Worm (Caenorhabditis elegans) whole organism, young adult: Measurements from ENCODE around the gene F21C10.13.

Experiments used
- B0019.2 ChIP-seq: fragments of 200-800 bp; sonication (Bioruptor generic); conservative IDR thresholded peaks from 2 replicates; pipeline ENCODE4 v1.3.6; 2022; ENCODE audit warnings: missing genetic modification reagents, missing genetic modification characterization, missing compliant biosample characterization
- B0336.3 ChIP-seq: fragments of 200-800 bp; sonication (Bioruptor generic); IDR thresholded peaks from 2 replicates; pipeline ENCODE4 v1.3.6; 2022; ENCODE audit warnings: missing genetic modification characterization, missing compliant biosample characterization
- C06A6.2 ChIP-seq: fragments of 200-800 bp; sonication (Bioruptor generic); conservative IDR thresholded peaks from 2 replicates; pipeline ENCODE4 v1.3.6; 2022; ENCODE audit warnings: missing genetic modification characterization, missing compliant biosample characterization
- F23B12.7 ChIP-seq: sonication (generic microtip); optimal IDR thresholded peaks from 2 replicates; lab custom pipeline; 2017; ENCODE audit warnings: missing genetic modification characterization, mild to moderate bottlenecking, missing compliant biosample characterization, antibody characterized with exemption, moderate library complexity; ENCODE audit not compliant: insufficient read depth
- F37B4.10 ChIP-seq: fragments of 200-800 bp; sonication (Bioruptor generic); IDR thresholded peaks from 2 replicates; pipeline ENCODE4 v1.3.6; 2022; ENCODE audit warnings: missing genetic modification characterization, missing compliant biosample characterization
- F39B2.1 ChIP-seq: fragments of 200-800 bp; sonication (Bioruptor generic); IDR thresholded peaks from 2 replicates; pipeline ENCODE4 v1.3.6; 2022; ENCODE audit warnings: missing genetic modification reagents, missing genetic modification characterization, missing compliant biosample characterization
- F52B5.7 ChIP-seq: sonication (generic microtip); optimal IDR thresholded peaks from 2 replicates; lab custom pipeline; 2016; ENCODE audit warnings: mild to moderate bottlenecking, missing genetic modification characterization, missing compliant biosample characterization
- K11D2.4 ChIP-seq: fragments of 200-800 bp; sonication (Bioruptor generic); IDR thresholded peaks from 2 replicates; pipeline ENCODE4 v1.3.6; 2022; ENCODE audit warnings: missing genetic modification reagents, missing genetic modification characterization, missing compliant biosample characterization
- Y53F4B.3 ChIP-seq: fragments of 200-800 bp; sonication (Bioruptor generic); IDR thresholded peaks from 2 replicates; pipeline ENCODE4 v1.3.6; 2022; ENCODE audit warnings: missing genetic modification reagents, missing genetic modification characterization, missing compliant biosample characterization
- Y79H2A.3 ChIP-seq: fragments of 200-800 bp; sonication (Bioruptor generic); conservative IDR thresholded peaks from 2 replicates; pipeline ENCODE4 v1.3.6; 2022; ENCODE audit warnings: missing genetic modification reagents, missing genetic modification characterization, missing compliant biosample characterization
- akir-1 ChIP-seq: fragments of 200-800 bp; sonication (Bioruptor generic); optimal IDR thresholded peaks from 2 replicates; lab custom pipeline; 2018; ENCODE audit warnings: mild to moderate bottlenecking, missing genetic modification characterization, moderate library complexity, missing compliant biosample characterization
- atf-7 ChIP-seq: sonication (generic microtip); optimal IDR thresholded peaks from 2 replicates; lab custom pipeline; 2017; ENCODE audit warnings: mild to moderate bottlenecking, missing genetic modification characterization, missing compliant biosample characterization
- attf-6 ChIP-seq: fragments of 200-800 bp; sonication (Bioruptor generic); IDR thresholded peaks from 2 replicates; pipeline ENCODE4 v1.3.6; 2022; ENCODE audit warnings: missing genetic modification reagents, missing genetic modification characterization, missing compliant biosample characterization
- bed-2 ChIP-seq: fragments of 200-800 bp; sonication (Bioruptor generic); IDR thresholded peaks from 2 replicates; pipeline ENCODE4 v1.3.6; 2022; ENCODE audit warnings: missing genetic modification reagents, missing genetic modification characterization, missing compliant biosample characterization
- ccch-3 ChIP-seq: fragments of 200-800 bp; sonication (Bioruptor generic); optimal IDR thresholded peaks from 2 replicates; lab custom pipeline; 2018; ENCODE audit warnings: mild to moderate bottlenecking, missing genetic modification characterization, missing compliant biosample characterization
- cebp-1 ChIP-seq, 2 experiments: fragments of 200-800 bp in 1 of 2; sonication (Bioruptor generic) in 1 of 2; sonication (generic microtip) in 1 of 2; IDR thresholded peaks in 1 of 2; optimal IDR thresholded peaks in 1 of 2; 2 replicates each; pipeline versions ENCODE4 v1.3.6 to Lab custom; 2017 to 2022; ENCODE audit warnings: missing compliant biosample characterization in 2 of 2, missing genetic modification characterization in 2 of 2, mild to moderate bottlenecking in 1 of 2, missing genetic modification reagents in 1 of 2, moderate library complexity in 1 of 2
- dpl-1 ChIP-seq: fragments of 150-350 bp; optimal IDR thresholded peaks from 2 replicates; lab custom pipeline; 2014; ENCODE audit warnings: missing biosample characterization, missing genetic modification reagents, missing genetic modification characterization
- egl-18 ChIP-seq: fragments of 200-800 bp; sonication (Bioruptor generic); IDR thresholded peaks from 2 replicates; pipeline ENCODE4 v1.3.6; 2022; ENCODE audit warnings: missing genetic modification reagents, missing genetic modification characterization, missing compliant biosample characterization
- hlh-12 ChIP-seq: sonication (generic microtip); optimal IDR thresholded peaks from 2 replicates; lab custom pipeline; 2016; ENCODE audit warnings: missing genetic modification characterization, missing compliant biosample characterization
- hlh-26 ChIP-seq: fragments of 200-800 bp; sonication (Bioruptor generic); conservative IDR thresholded peaks from 2 replicates; pipeline ENCODE4 v1.3.6; 2022; ENCODE audit warnings: missing genetic modification reagents, missing genetic modification characterization, missing compliant biosample characterization
- hmg-1.2 ChIP-seq: fragments of 200-800 bp; sonication (Bioruptor generic); IDR thresholded peaks from 2 replicates; pipeline ENCODE4 v1.3.6; 2022; ENCODE audit warnings: missing genetic modification reagents, missing genetic modification characterization, missing compliant biosample characterization
- hsf-1 ChIP-seq: fragments of 200-800 bp; sonication (Bioruptor generic); IDR thresholded peaks from 2 replicates; pipeline ENCODE4 v1.3.6; 2022; ENCODE audit warnings: missing genetic modification reagents, missing genetic modification characterization, missing compliant biosample characterization
- let-607 ChIP-seq, 2 experiments: fragments of 200-800 bp in 1 of 2; sonication (Bioruptor generic) in 1 of 2; sonication (generic microtip) in 1 of 2; optimal IDR thresholded peaks; 2 replicates each; lab custom pipeline; 2016 to 2018; ENCODE audit warnings: mild to moderate bottlenecking in 2 of 2, missing compliant biosample characterization in 2 of 2, missing genetic modification characterization in 2 of 2, moderate library complexity in 2 of 2, missing genotype in 1 of 2
- lin-26 ChIP-seq: fragments of 200-800 bp; sonication (Bioruptor generic); IDR thresholded peaks from 2 replicates; pipeline ENCODE4 v1.3.6; 2022; ENCODE audit warnings: missing genetic modification reagents, missing genetic modification characterization, missing compliant biosample characterization
- lin-35 ChIP-seq, 3 experiments: fragments of 150-350 bp in 2 of 3; sonication (generic microtip) in 1 of 3; optimal IDR thresholded peaks; 2 replicates each; lab custom pipeline; 2014 to 2018; ENCODE audit warnings: missing biosample characterization in 3 of 3, missing genetic modification characterization in 3 of 3, missing genetic modification reagents in 3 of 3
- lin-40 ChIP-seq: sonication (generic microtip); optimal IDR thresholded peaks from 2 replicates; lab custom pipeline; 2016; ENCODE audit warnings: missing genetic modification characterization, mild to moderate bottlenecking, missing compliant biosample characterization, missing genotype, missing genetic modification reagents
- lin-54 ChIP-seq: fragments of 200-800 bp; sonication (Bioruptor generic); optimal IDR thresholded peaks from 2 replicates; lab custom pipeline; 2018; ENCODE audit warnings: mild to moderate bottlenecking, missing genetic modification characterization, missing compliant biosample characterization
- nfya-2 ChIP-seq: fragments of 200-800 bp; sonication (Bioruptor generic); IDR thresholded peaks from 2 replicates; pipeline ENCODE4 v1.3.6; 2022; ENCODE audit warnings: missing genetic modification reagents, missing genetic modification characterization, missing compliant biosample characterization
- nhr-90 ChIP-seq: sonication (generic microtip); optimal IDR thresholded peaks from 2 replicates; lab custom pipeline; 2016; ENCODE audit warnings: missing genotype, mild to moderate bottlenecking, missing genetic modification characterization, missing compliant biosample characterization
- snpc-1.1 ChIP-seq: sonication (generic microtip); optimal IDR thresholded peaks from 2 replicates; lab custom pipeline; 2017; ENCODE audit warnings: missing genetic modification characterization, mild to moderate bottlenecking, missing compliant biosample characterization, antibody characterized with exemption, moderate library complexity, missing genotype, missing genetic modification reagents; ENCODE audit not compliant: insufficient read depth
- snpc-1.3 ChIP-seq: sonication (generic microtip); optimal IDR thresholded peaks from 2 replicates; lab custom pipeline; 2017; ENCODE audit warnings: missing genetic modification characterization, mild to moderate bottlenecking, missing compliant biosample characterization, antibody characterized with exemption, moderate library complexity, missing genotype, missing genetic modification reagents; ENCODE audit not compliant: insufficient read depth
- snpc-4 ChIP-seq, 5 experiments: fragments of 150-350 bp in 1 of 5; sonication (generic microtip) in 4 of 5; optimal IDR thresholded peaks; 2 replicates each; lab custom pipeline; 2014 to 2018; ENCODE audit warnings: missing genetic modification characterization in 5 of 5, missing biosample characterization in 3 of 5, antibody characterized with exemption in 2 of 5, mild to moderate bottlenecking in 2 of 5, missing compliant biosample characterization in 2 of 5, missing genotype in 2 of 5, moderate library complexity in 2 of 5, missing genetic modification reagents in 1 of 5
- somi-1 ChIP-seq: fragments of 200-800 bp; sonication (Bioruptor generic); optimal IDR thresholded peaks from 2 replicates; lab custom pipeline; 2018; ENCODE audit warnings: mild to moderate bottlenecking, missing genetic modification characterization, missing compliant biosample characterization
- ztf-26 ChIP-seq: sonication (generic microtip); optimal IDR thresholded peaks from 2 replicates; lab custom pipeline; 2017; ENCODE audit warnings: missing genetic modification characterization, missing compliant biosample characterization

Gene F21C10.13

ce11 chrV:9152339-9152738, 30.2 kb downstream of the F21C10.13 start:
- TF ChIP-seq F23B12.7 (tag; lab: Kevin White, UChicago), result no peak
- no peak for TF ChIP-seq C06A6.2 (GFP tag; lab: Robert Waterston, UW)
- TF ChIP-seq lin-35 (GFP tag; optimal IDR thresholded peaks at IDR 0.05; lab: Kevin White, UChicago), result no peak
- no peak for TF ChIP-seq hmg-1.2 (GFP tag; lab: Robert Waterston, UW)
- no peak for TF ChIP-seq lin-40
- TF ChIP-seq cebp-1 (GFP tag; IDR thresholded peaks at IDR 0.05; lab: Robert Waterston, UW), result no peak
- no peak for TF ChIP-seq cebp-1 (tag; optimal IDR thresholded peaks at IDR 0.05; lab: Kevin White, UChicago)
- TF ChIP-seq egl-18 (GFP tag; lab: Robert Waterston, UW), result no peak
- TF ChIP-seq let-607 (tag; optimal IDR thresholded peaks at IDR 0.05; lab: Kevin White, UChicago), result no peak
- no peak for TF ChIP-seq nfya-2 (GFP tag; lab: Robert Waterston, UW)
- TF ChIP-seq F37B4.10 (GFP tag; lab: Robert Waterston, UW), result no peak
- no peak for TF ChIP-seq lin-54 (GFP tag; lab: Kevin White, UChicago)
- TF ChIP-seq ccch-3 (GFP tag; lab: Kevin White, UChicago), result no peak
- no peak for TF ChIP-seq Y53F4B.3 (GFP tag; lab: Robert Waterston, UW)
- TF ChIP-seq attf-6 (GFP tag; lab: Robert Waterston, UW), result no peak
- TF ChIP-seq snpc-1.3, result no peak
- no peak for TF ChIP-seq B0019.2 (GFP tag; lab: Robert Waterston, UW)
- no peak for TF ChIP-seq somi-1 (GFP tag; lab: Kevin White, UChicago)
- TF ChIP-seq, all 124 proteins: peak for 0

DNA sequence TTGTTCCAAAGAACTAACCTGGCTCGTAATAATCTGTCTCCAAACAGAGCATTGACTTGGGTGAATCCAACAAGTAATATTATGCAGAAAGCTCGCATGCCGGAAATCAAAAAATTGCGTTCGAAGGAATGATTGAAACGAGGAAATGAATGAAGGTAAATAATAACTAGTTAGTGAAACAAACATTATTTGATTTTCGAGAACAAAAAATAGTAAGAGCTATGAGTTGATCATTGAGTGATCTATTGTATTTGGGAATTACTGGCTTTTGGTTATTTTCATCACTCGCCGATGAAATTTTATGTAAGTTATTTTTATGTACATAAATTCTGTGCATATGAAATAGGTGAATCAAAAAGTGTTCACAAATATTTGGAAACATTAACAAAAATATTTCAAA, 32.7 kb downstream of the F21C10.13 start, which contains the start of gene B0222.5:
B0222.5 (minus strand) TSS at position 101 of the 400 bp plus-strand sequence.
- TF ChIP-seq F23B12.7 (tag; lab: Kevin White, UChicago) (no peak), atf-7 (no peak), hsf-1 (GFP tag; lab: Robert Waterston, UW) (no peak), Y79H2A.3 (GFP tag; lab: Robert Waterston, UW) (no peak), K11D2.4 (GFP tag; lab: Robert Waterston, UW) (no peak), hlh-26 (GFP tag; lab: Robert Waterston, UW) (no peak), snpc-1.1 (tag; lab: Kevin White, UChicago) (no peak), F52B5.7 (tag; lab: Kevin White, UChicago) (no peak), akir-1 (GFP tag; lab: Kevin White, UChicago) (no peak), ztf-26 (tag; lab: Kevin White, UChicago) (no peak), let-607 (tag; optimal IDR thresholded peaks at IDR 0.05; lab: Kevin White, UChicago) (no peak), nhr-90 (tag; lab: Kevin White, UChicago) (no peak), dpl-1 (GFP tag; lab: Kevin White, UChicago) (no peak), hlh-12 (tag; lab: Kevin White, UChicago) (no peak), snpc-4 (GFP tag; optimal IDR thresholded peaks at IDR 0.05; lab: Kevin White, UChicago) (no peak), snpc-4 (tag; optimal IDR thresholded peaks at IDR 0.05; lab: Kevin White, UChicago) (no peak), lin-26 (GFP tag; lab: Robert Waterston, UW) (no peak), B0336.3 (GFP tag; lab: Robert Waterston, UW) (no peak), F39B2.1 (no peak), bed-2 (GFP tag; lab: Robert Waterston, UW) (no peak), egl-18 (GFP tag; lab: Robert Waterston, UW) (no peak)
- TF ChIP-seq, all 124 proteins: peak for 0
